Fruit fly (Drosophila melanogaster) S2 (cell line): ENCODE data around the gene CG4570.

ENCODE experiments used
- CG8478 ChIP-seq: fragments of >200 bp; optimal IDR thresholded peaks from 2 replicates; lab custom pipeline; 2018
- CTCF ChIP-seq, 2 experiments: fragments of >200 bp; optimal IDR thresholded peaks; 2 replicates each; lab custom pipeline; 2018

- TF ChIP-seq CG8478 (lab: Kevin White, UChicago) = no peak
- no peak for TF ChIP-seq CTCF (optimal IDR thresholded peaks at IDR 0.05; lab: Kevin White, UChicago)
These were observed 27.9 kb upstream of the CG4570 start for dm6 chr3R:10828688-10829087.
